Worm (Caenorhabditis elegans): ENCODE results near the gene hrg-3.

DNA sequence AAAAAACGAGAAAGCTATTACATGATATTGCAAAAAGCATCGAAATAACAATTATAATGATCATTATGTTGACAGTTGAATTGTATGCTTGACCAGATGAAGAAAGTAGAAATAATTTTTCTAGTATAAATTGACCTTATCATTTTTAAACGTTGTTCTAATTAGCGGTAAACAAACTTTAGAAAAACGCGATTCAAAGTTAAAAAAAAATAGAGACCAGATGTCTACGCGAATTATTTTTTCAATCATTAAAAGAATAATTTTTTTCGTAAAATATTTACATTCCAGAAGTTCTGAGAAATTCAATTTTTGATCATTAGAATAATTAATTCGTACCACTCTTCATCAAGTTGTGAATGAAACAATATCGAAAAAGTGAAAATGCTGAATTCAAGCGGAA lies 45.7 kb downstream of the hrg-3 start, which contains the start of gene F46B6.10:
- no peak for TF ChIP-seq snpc-4 (tag; optimal IDR thresholded peaks at IDR 0.05)
- TF ChIP-seq nhr-28 (tag; optimal IDR thresholded peaks at IDR 0.05): no peak
- no peak for TF ChIP-seq egl-27 (tag; optimal IDR thresholded peaks at IDR 0.05)
- no peak for TF ChIP-seq elt-3 (tag; optimal IDR thresholded peaks at IDR 0.05)
- no peak for TF ChIP-seq nhr-12 (tag; optimal IDR thresholded peaks at IDR 0.05)
- TF ChIP-seq nhr-76 (tag; optimal IDR thresholded peaks at IDR 0.05): no peak
- no peak for TF ChIP-seq ztf-11 (tag; optimal IDR thresholded peaks at IDR 0.05)
- TF ChIP-seq nhr-237 (tag; optimal IDR thresholded peaks at IDR 0.05): no peak
- TF ChIP-seq nhr-77 (tag; optimal IDR thresholded peaks at IDR 0.05): no peak
- TF ChIP-seq mml-1 (tag; optimal IDR thresholded peaks at IDR 0.05): no peak
- TF ChIP-seq lin-15B (tag; optimal IDR thresholded peaks at IDR 0.05): no peak
- no peak for TF ChIP-seq ceh-16 (tag; optimal IDR thresholded peaks at IDR 0.05)

Measured in whole organism, L3 larva.